Fruit fly (Drosophila melanogaster): ENCODE results near the gene spen.

Gene spen

DNA sequence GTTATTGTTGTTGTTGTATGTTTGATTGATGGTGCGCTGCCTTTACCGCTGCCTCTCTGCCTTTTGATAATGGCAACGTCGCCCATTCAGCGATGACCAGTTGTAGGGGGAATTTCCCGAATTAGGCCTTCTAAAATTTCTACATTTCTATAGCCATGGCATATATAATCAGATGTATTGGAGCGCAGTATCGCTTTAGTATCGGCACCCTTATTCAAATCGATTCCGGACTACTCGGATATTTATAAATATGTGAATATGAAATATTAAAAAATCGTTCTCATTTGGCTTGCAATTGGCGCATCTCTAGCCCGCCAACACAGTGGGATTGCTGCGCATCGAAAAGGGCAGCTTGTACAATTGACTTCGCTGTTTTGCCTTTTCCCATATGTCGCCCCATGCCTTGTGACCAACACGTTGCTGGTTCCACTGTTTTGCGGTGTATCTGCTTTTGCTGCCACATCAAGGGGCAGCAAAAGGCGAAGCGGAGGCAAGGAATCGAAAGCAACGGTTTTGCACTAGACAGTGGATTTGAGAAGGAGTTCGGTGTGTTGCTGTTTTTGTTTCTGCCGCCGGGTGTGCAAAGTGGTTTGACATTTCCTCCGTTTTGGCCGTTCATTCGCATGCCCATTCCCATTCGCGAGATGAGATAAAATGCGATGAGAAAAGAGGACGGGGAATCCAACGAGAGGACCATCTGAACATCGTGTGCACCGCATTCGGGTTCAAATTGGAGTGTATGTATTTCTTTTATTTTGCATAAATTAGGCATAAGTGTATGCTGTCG is 66.0 kb downstream of the spen start (continued):
- TF ChIP-seq CG15601 (tag; optimal IDR thresholded peaks at IDR 0.05) = peak; percentile 14
- peak; percentile 49; the same call in 1 of the 2 replicates for TF ChIP-seq vvl (GFP tag; IDR thresholded peaks at IDR 0.05)
- TF ChIP-seq Ssrp (tag; optimal IDR thresholded peaks at IDR 0.05) = peak; percentile 63
- TF ChIP-seq CG31365 (tag; optimal IDR thresholded peaks at IDR 0.05) = no peak
- TF ChIP-seq emc (GFP tag; optimal IDR thresholded peaks at IDR 0.05) = no peak
- no peak for TF ChIP-seq CG1832 (GFP tag; optimal IDR thresholded peaks at IDR 0.05)
- TF ChIP-seq sd (tag; optimal IDR thresholded peaks at IDR 0.05) = no peak
- TF ChIP-seq gem (tag; optimal IDR thresholded peaks at IDR 0.05) = peak; percentile 73
- peak; percentile 50 for TF ChIP-seq CG1529 (GFP tag; optimal IDR thresholded peaks at IDR 0.05)
- no peak for TF ChIP-seq CG12071 (GFP tag; optimal IDR thresholded peaks at IDR 0.05)
- TF ChIP-seq ase (GFP tag; IDR thresholded peaks at IDR 0.05) = peak; percentile 48; the same call in 1 of the 3 replicates
- peak; percentile 86 for TF ChIP-seq sens (GFP tag)
- TF ChIP-seq CG15696 (tag; optimal IDR thresholded peaks at IDR 0.05) = peak; percentile 44
- peak; percentile 3 for TF ChIP-seq Myb (GFP tag; optimal IDR thresholded peaks at IDR 0.05)
- TF ChIP-seq CG3838 (GFP tag; optimal IDR thresholded peaks at IDR 0.05) = peak; percentile 2
- peak; percentile 21 for TF ChIP-seq Ets97D (GFP tag; optimal IDR thresholded peaks at IDR 0.05)
- no peak for TF ChIP-seq CG11723 (GFP tag; optimal IDR thresholded peaks at IDR 0.05)
- TF ChIP-seq ATbp (GFP tag; optimal IDR thresholded peaks at IDR 0.05) = peak; percentile 50
- peak; percentile 1 for TF ChIP-seq crc (GFP tag; optimal IDR thresholded peaks at IDR 0.05)
- TF ChIP-seq CG14014 (GFP tag; IDR thresholded peaks at IDR 0.05) = peak; percentile 61
- TF ChIP-seq CG10959 (GFP tag; IDR thresholded peaks at IDR 0.05) = 0 out of 2 replicates have a peak, but pooled peaks have one; percentile 21
- peak; percentile 25 for TF ChIP-seq BEAF-32 (GFP tag; optimal IDR thresholded peaks at IDR 0.05)
- peak; percentile 56; the same call in 1 of the 3 replicates for TF ChIP-seq CG2199 (GFP tag; IDR thresholded peaks at IDR 0.05)
- TF ChIP-seq B-H2 (GFP tag; optimal IDR thresholded peaks at IDR 0.05) = peak; percentile 37
- peak; percentile 66 for TF ChIP-seq bcd (GFP tag; optimal IDR thresholded peaks at IDR 0.05)
- TF ChIP-seq cg (GFP tag; optimal IDR thresholded peaks at IDR 0.05) = no peak
- no peak for TF ChIP-seq dmrt11E (tag; optimal IDR thresholded peaks at IDR 0.05)
- no peak for TF ChIP-seq GATAe (GFP tag; conservative IDR thresholded peaks at IDR 0.05)
- TF ChIP-seq CG4360 (GFP tag; IDR thresholded peaks at IDR 0.05) = no peak
- no peak for TF ChIP-seq tll (GFP tag; optimal IDR thresholded peaks at IDR 0.05)
- TF ChIP-seq CG13287 (GFP tag; IDR thresholded peaks at IDR 0.05; ENCODE audit: partially characterized antibody) = no peak
- TF ChIP-seq pan (optimal IDR thresholded peaks at IDR 0.05) = no peak
- TF ChIP-seq pan (GFP tag; optimal IDR thresholded peaks at IDR 0.05 in 1 of 2, IDR thresholded peaks at IDR 0.05 in 1 of 2) = peak in 1 of 2 experiments; percentile 57
- no peak for TF ChIP-seq Tbp (GFP tag; optimal IDR thresholded peaks at IDR 0.05)
- TF ChIP-seq scrt (GFP tag; optimal IDR thresholded peaks at IDR 0.05) = peak; percentile 56
- TF ChIP-seq knrl (GFP tag; IDR thresholded peaks at IDR 0.05; ENCODE audit: partially characterized antibody) = no peak
- peak; percentile 37; the same call in 1 of the 2 replicates for TF ChIP-seq CG6272 (GFP tag; IDR thresholded peaks at IDR 0.05)
- TF ChIP-seq CG4282 (GFP tag; optimal IDR thresholded peaks at IDR 0.05) = peak; percentile 37
- TF ChIP-seq eve (GFP tag; optimal IDR thresholded peaks at IDR 0.05) = no peak
- TF ChIP-seq CG1603 (tag; optimal IDR thresholded peaks at IDR 0.05) = peak; percentile 55
- TF ChIP-seq gro (GFP tag; optimal IDR thresholded peaks at IDR 0.05) = no peak
- TF ChIP-seq CG11085 (GFP tag; IDR thresholded peaks at IDR 0.05) = no peak
- peak; percentile 48 for TF ChIP-seq tup (GFP tag; optimal IDR thresholded peaks at IDR 0.05)
- 0 out of 2 replicates have a peak, but pooled peaks have one; percentile 18 for TF ChIP-seq Rx (GFP tag; IDR thresholded peaks at IDR 0.05)
- TF ChIP-seq abd-A (tag; optimal IDR thresholded peaks at IDR 0.05) = no peak
- TF ChIP-seq Dp (GFP tag; optimal IDR thresholded peaks at IDR 0.05) = no peak
- TF ChIP-seq CG3281 (GFP tag; optimal IDR thresholded peaks at IDR 0.05) = no peak
- TF ChIP-seq CG5245 (GFP tag; optimal IDR thresholded peaks at IDR 0.05) = peak; percentile 39
- TF ChIP-seq CG7786 (GFP tag; optimal IDR thresholded peaks at IDR 0.05) = peak; percentile 27
